Fruit fly (Drosophila melanogaster) whole organism, embryonic: ENCODE results near the gene CG18081.

ENCODE experiments used
- Abd-B ChIP-seq: fragments of 200-800 bp; sonication (Bioruptor generic); optimal IDR thresholded peaks from 2 replicates; lab custom pipeline; 2018; ENCODE audit warnings: missing biosample characterization, mild to moderate bottlenecking, missing genetic modification characterization, moderate library complexity
- Adf1 ChIP-seq: fragments of 200-800 bp; sonication (Bioruptor generic); IDR thresholded peaks from 2 replicates; pipeline ENCODE4 v1.3.6; 2022; ENCODE audit warnings: missing biosample characterization, missing genetic modification characterization
- BEAF-32 ChIP-seq: fragments of 200-800 bp; sonication (Bioruptor generic); optimal IDR thresholded peaks from 3 replicates; lab custom pipeline; 2017; ENCODE audit warnings: missing biosample characterization, missing genetic modification characterization, mild to moderate bottlenecking, moderate library complexity, missing genetic modification reagents
- Blimp-1 ChIP-seq: fragments of 200-800 bp; sonication (Bioruptor generic); optimal IDR thresholded peaks from 3 replicates; lab custom pipeline; 2018; ENCODE audit warnings: missing biosample characterization, missing genetic modification characterization, mild to moderate bottlenecking, moderate library complexity, missing genetic modification reagents
- CG10209 ChIP-seq: fragments of 200-800 bp; sonication (Bioruptor generic); optimal IDR thresholded peaks from 3 replicates; lab custom pipeline; 2017; ENCODE audit warnings: missing biosample characterization, mild to moderate bottlenecking, missing genetic modification characterization, missing genetic modification reagents
- CG10267 ChIP-seq: fragments of 200-800 bp; sonication (Bioruptor generic); optimal IDR thresholded peaks from 2 replicates; lab custom pipeline; 2018; ENCODE audit warnings: missing biosample characterization, mild to moderate bottlenecking, missing genetic modification characterization, moderate library complexity
- CG10462 ChIP-seq: fragments of 200-800 bp; sonication (Bioruptor generic); optimal IDR thresholded peaks from 2 replicates; lab custom pipeline; 2016; ENCODE audit warnings: missing biosample characterization, missing genetic modification characterization
- CG12391 ChIP-seq: fragments of 200-800 bp; sonication (Bioruptor generic); optimal IDR thresholded peaks from 3 replicates; lab custom pipeline; 2018; ENCODE audit warnings: missing biosample characterization, mild to moderate bottlenecking, missing genetic modification characterization, moderate library complexity
- CG12659 ChIP-seq: fragments of 200-800 bp; sonication (Bioruptor generic); optimal IDR thresholded peaks from 3 replicates; lab custom pipeline; 2017; ENCODE audit warnings: mild to moderate bottlenecking, missing biosample characterization, missing genetic modification reagents, missing genetic modification characterization
- CG15514 ChIP-seq: fragments of 200-800 bp; sonication (Bioruptor generic); optimal IDR thresholded peaks from 3 replicates; lab custom pipeline; 2017; ENCODE audit warnings: missing biosample characterization, missing genetic modification characterization, mild to moderate bottlenecking, moderate library complexity, missing genetic modification reagents
- CG1603 ChIP-seq: fragments of 200-800 bp; sonication (Bioruptor generic); optimal IDR thresholded peaks from 2 replicates; lab custom pipeline; 2019; ENCODE audit warnings: missing biosample characterization, mild to moderate bottlenecking, missing genetic modification characterization, moderate library complexity
- CG17361 ChIP-seq: fragments of 200-800 bp; sonication (Bioruptor generic); IDR thresholded peaks from 3 replicates; pipeline ENCODE4 v1.3.6; 2022; ENCODE audit warnings: missing biosample characterization, missing genetic modification characterization
- CG17802 ChIP-seq: fragments of 200-800 bp; sonication (Bioruptor generic); optimal IDR thresholded peaks from 2 replicates; lab custom pipeline; 2018; ENCODE audit warnings: missing biosample characterization, mild to moderate bottlenecking, missing genetic modification characterization, moderate library complexity
- CG17829 ChIP-seq: fragments of 200-800 bp; optimal IDR thresholded peaks from 2 replicates; lab custom pipeline; 2019; ENCODE audit warnings: missing biosample characterization, mild to moderate bottlenecking, missing genetic modification characterization, moderate library complexity
- CG18262 ChIP-seq: fragments of 200-800 bp; optimal IDR thresholded peaks from 3 replicates; lab custom pipeline; 2019; ENCODE audit warnings: missing biosample characterization, mild to moderate bottlenecking, missing genetic modification characterization, moderate library complexity
- CG2116 ChIP-seq: fragments of 200-800 bp; sonication (Bioruptor generic); optimal IDR thresholded peaks from 3 replicates; lab custom pipeline; 2018; ENCODE audit warnings: missing biosample characterization, mild to moderate bottlenecking, missing genetic modification characterization
- CG30020 ChIP-seq: fragments of 200-800 bp; optimal IDR thresholded peaks from 2 replicates; lab custom pipeline; 2019; ENCODE audit warnings: missing biosample characterization, mild to moderate bottlenecking, missing genetic modification characterization, moderate library complexity
- CG3995 ChIP-seq: fragments of 200-800 bp; sonication (Bioruptor generic); optimal IDR thresholded peaks from 3 replicates; lab custom pipeline; 2016; ENCODE audit warnings: missing biosample characterization, missing genetic modification characterization
- CG6254 ChIP-seq: fragments of 200-800 bp; sonication (Bioruptor generic); optimal IDR thresholded peaks from 3 replicates; lab custom pipeline; 2017; ENCODE audit warnings: mild to moderate bottlenecking, missing biosample characterization, missing genetic modification reagents, missing genetic modification characterization
- CG8290 ChIP-seq, 3 experiments: fragments of 200-800 bp; sonication (Bioruptor generic); optimal IDR thresholded peaks; 2 replicates each; lab custom pipeline; 2016 to 2019; ENCODE audit warnings: missing biosample characterization in 3 of 3, missing genetic modification characterization in 3 of 3, mild to moderate bottlenecking in 2 of 3, moderate library complexity in 1 of 3
- CG8478 ChIP-seq: fragments of >200 bp; optimal IDR thresholded peaks from 2 replicates; lab custom pipeline; 2018
- CG9437 ChIP-seq: fragments of 200-800 bp; sonication (Bioruptor generic); optimal IDR thresholded peaks from 2 replicates; lab custom pipeline; 2018; ENCODE audit warnings: missing biosample characterization, mild to moderate bottlenecking, missing genetic modification characterization
- CHES-1-like ChIP-seq: fragments of 200-800 bp; sonication (Bioruptor generic); optimal IDR thresholded peaks from 2 replicates; lab custom pipeline; 2016; ENCODE audit warnings: missing biosample characterization, missing genetic modification characterization
- CoRest ChIP-seq: fragments of 200-800 bp; sonication (Bioruptor generic); optimal IDR thresholded peaks from 3 replicates; lab custom pipeline; 2018; ENCODE audit warnings: missing biosample characterization, mild to moderate bottlenecking, missing genetic modification characterization, moderate library complexity
- D19A ChIP-seq: fragments of 200-800 bp; optimal IDR thresholded peaks from 3 replicates; lab custom pipeline; 2019; ENCODE audit warnings: missing biosample characterization, mild to moderate bottlenecking, missing genetic modification characterization, moderate library complexity
- Ets97D ChIP-seq: fragments of 200-800 bp; sonication (Bioruptor generic); optimal IDR thresholded peaks from 3 replicates; lab custom pipeline; 2016; ENCODE audit warnings: missing biosample characterization, missing genetic modification characterization
- Fer3 ChIP-seq: fragments of 200-800 bp; sonication (Bioruptor generic); optimal IDR thresholded peaks from 2 replicates; lab custom pipeline; 2018; ENCODE audit warnings: missing biosample characterization, mild to moderate bottlenecking, missing genetic modification characterization, moderate library complexity
- HmgZ ChIP-seq: fragments of 200-800 bp; sonication (Bioruptor generic); optimal IDR thresholded peaks from 2 replicates; lab custom pipeline; 2018; ENCODE audit warnings: missing biosample characterization, mild to moderate bottlenecking, missing genetic modification characterization
- Lhr ChIP-seq: fragments of 200-800 bp; sonication (Bioruptor generic); optimal IDR thresholded peaks from 3 replicates; lab custom pipeline; 2017; ENCODE audit warnings: mild to moderate bottlenecking, missing biosample characterization, missing genetic modification reagents, missing genetic modification characterization
- MBD-R2 ChIP-seq: fragments of 200-800 bp; sonication (Bioruptor generic); IDR thresholded peaks from 2 replicates; pipeline ENCODE4 v1.3.6; 2022; ENCODE audit warnings: missing biosample characterization, missing genetic modification characterization
- MESR4 ChIP-seq: fragments of 200-800 bp; sonication (Bioruptor generic); optimal IDR thresholded peaks from 2 replicates; lab custom pipeline; 2018; ENCODE audit warnings: missing biosample characterization, mild to moderate bottlenecking, missing genetic modification characterization, moderate library complexity
- Med ChIP-seq: fragments of 200-800 bp; sonication (Bioruptor generic); peaks from one replicate; lab custom pipeline; 2016; ENCODE audit warnings: missing biosample characterization, missing genetic modification characterization, mild to moderate bottlenecking, inconsistent platforms, moderate library complexity
- Meics ChIP-seq: fragments of 200-800 bp; sonication (Bioruptor generic); optimal IDR thresholded peaks from 2 replicates; lab custom pipeline; 2017; ENCODE audit warnings: missing biosample characterization, mild to moderate bottlenecking, missing genetic modification characterization
- Pdp1 ChIP-seq, 2 experiments: fragments of 200-800 bp; sonication (Bioruptor generic); optimal IDR thresholded peaks; 3 replicates each; lab custom pipeline; 2016; ENCODE audit warnings: missing biosample characterization in 2 of 2, missing genetic modification characterization in 2 of 2, mild to moderate bottlenecking in 1 of 2, moderate library complexity in 1 of 2
- Rx ChIP-seq: fragments of 200-800 bp; sonication (Bioruptor generic); IDR thresholded peaks from 2 replicates; pipeline ENCODE4 v1.3.6; 2022; ENCODE audit warnings: missing biosample characterization, missing genetic modification characterization
- Sry-δ ChIP-seq: fragments of 200-800 bp; sonication (Bioruptor generic); optimal IDR thresholded peaks from 2 replicates; lab custom pipeline; 2016; ENCODE audit warnings: missing biosample characterization, missing genetic modification characterization
- YL-1 ChIP-seq: fragments of 200-800 bp; sonication (Bioruptor generic); optimal IDR thresholded peaks from 3 replicates; lab custom pipeline; 2017; ENCODE audit warnings: missing biosample characterization, mild to moderate bottlenecking, missing genetic modification characterization
- ara ChIP-seq: fragments of 200-800 bp; sonication (Bioruptor generic); IDR thresholded peaks from 2 replicates; pipeline ENCODE4 v1.3.6; 2022; ENCODE audit warnings: missing biosample characterization, missing genetic modification characterization
- cad ChIP-seq: fragments of >200 bp; optimal IDR thresholded peaks from 2 replicates; lab custom pipeline; 2017; ENCODE audit warnings: missing biosample characterization, missing genetic modification characterization
- crp ChIP-seq, 2 experiments: fragments of 200-800 bp; sonication (Bioruptor generic); optimal IDR thresholded peaks; 2 replicates in 1 of 2; 3 replicates in 1 of 2; lab custom pipeline; 2017; ENCODE audit warnings: missing biosample characterization in 2 of 2, missing genetic modification characterization in 2 of 2, mild to moderate bottlenecking in 1 of 2, moderate library complexity in 1 of 2
- eve ChIP-seq, 2 experiments: fragments of >200 bp; optimal IDR thresholded peaks; 2 replicates each; lab custom pipeline; 2017; ENCODE audit warnings: missing biosample characterization in 2 of 2, missing genetic modification characterization in 2 of 2
- gcm ChIP-seq: fragments of 200-800 bp; sonication (Bioruptor generic); optimal IDR thresholded peaks from 2 replicates; lab custom pipeline; 2019; ENCODE audit warnings: missing biosample characterization, mild to moderate bottlenecking, missing genetic modification characterization, moderate library complexity
- gfzf ChIP-seq: fragments of 200-800 bp; sonication (Bioruptor generic); optimal IDR thresholded peaks from 2 replicates; lab custom pipeline; 2016; ENCODE audit warnings: missing biosample characterization, mild to moderate bottlenecking, missing genetic modification characterization, moderate library complexity
- pita ChIP-seq: fragments of 200-800 bp; sonication (Bioruptor generic); optimal IDR thresholded peaks from 2 replicates; lab custom pipeline; 2017; ENCODE audit warnings: missing biosample characterization, mild to moderate bottlenecking, missing genetic modification characterization
- row ChIP-seq: fragments of 200-800 bp; sonication (Bioruptor generic); IDR thresholded peaks from 3 replicates; pipeline ENCODE4 v1.3.6; 2022; ENCODE audit warnings: missing biosample characterization, missing genetic modification characterization
- sens ChIP-seq: fragments of 200-800 bp; sonication (Bioruptor generic); peaks from one replicate; lab custom pipeline; 2016; ENCODE audit warnings: missing biosample characterization, missing genetic modification characterization
- stwl ChIP-seq: fragments of 200-800 bp; sonication (Bioruptor generic); optimal IDR thresholded peaks from 3 replicates; lab custom pipeline; 2018; ENCODE audit warnings: missing biosample characterization, mild to moderate bottlenecking, missing genetic modification characterization, moderate library complexity
- trem ChIP-seq: fragments of 200-800 bp; optimal IDR thresholded peaks from 3 replicates; lab custom pipeline; 2019; ENCODE audit warnings: missing biosample characterization, mild to moderate bottlenecking, missing genetic modification characterization, moderate library complexity

The CG18081 gene

dm6 chr3L:15834877-15835555 is at the start of gene CG18081:
CG18081 (minus strand) TSS chr3L:15835388.
- TF ChIP-seq CG8290 (GFP tag; optimal IDR thresholded peaks at IDR 0.05; lab: Kevin White, UChicago) (no peak), CG8290 (tag; optimal IDR thresholded peaks at IDR 0.05; lab: Kevin White, UChicago) (peak in 1 of 2 experiments; percentile 62), Sry-δ (GFP tag; lab: Kevin White, UChicago) (peak; percentile 20), Lhr (GFP tag; lab: Kevin White, UChicago) (peak; percentile 57), CG18262 (no peak), CG3995 (GFP tag; lab: Kevin White, UChicago) (peak; percentile 0), trem (peak; percentile 52), Rx (no peak), CG15514 (GFP tag; lab: Kevin White, UChicago) (peak; percentile 49), Meics (GFP tag; lab: Kevin White, UChicago) (no peak), CG2116 (GFP tag; lab: Kevin White, UChicago) (peak; percentile 27), crp (GFP tag; optimal IDR thresholded peaks at IDR 0.05; lab: Kevin White, UChicago) (peak in 1 of 2 experiments; percentile 27), CG10267 (tag; lab: Kevin White, UChicago) (peak; percentile 25), sens (GFP tag; lab: Kevin White, UChicago) (peak; percentile 32), gcm (GFP tag; lab: Kevin White, UChicago) (no peak), CG30020 (tag; lab: Kevin White, UChicago) (peak; percentile 34), row (GFP tag; lab: Robert Waterston, UW) (peak; percentile 50; the same call in 2 of the 3 replicates), CG6254 (GFP tag; lab: Kevin White, UChicago) (no peak), ara (GFP tag; lab: Robert Waterston, UW) (no peak), YL-1 (GFP tag; lab: Kevin White, UChicago) (peak; percentile 13), Med (GFP tag; lab: Kevin White, UChicago) (peak; percentile 68), CG1603 (tag; lab: Kevin White, UChicago) (peak; percentile 62), CoRest (tag; lab: Kevin White, UChicago) (peak; percentile 43), CG9437 (GFP tag; lab: Kevin White, UChicago) (peak; percentile 84), pita (GFP tag; lab: Kevin White, UChicago) (peak; percentile 69), CHES-1-like (GFP tag; lab: Kevin White, UChicago) (peak; percentile 14), eve (GFP tag; optimal IDR thresholded peaks at IDR 0.05; lab: Kevin White, UChicago) (peak in 1 of 2 experiments; percentile 47), BEAF-32 (peak; percentile 36), MBD-R2 (peak; percentile 42), Ets97D (peak; percentile 24), Adf1 (GFP tag; lab: Robert Waterston, UW) (peak; percentile 9; the same call in 1 of the 2 replicates), CG12659 (GFP tag; lab: Kevin White, UChicago) (peak; percentile 42), MESR4 (GFP tag; lab: Kevin White, UChicago) (peak; percentile 82), Blimp-1 (peak; percentile 66), Pdp1 (GFP tag; optimal IDR thresholded peaks at IDR 0.05; lab: Kevin White, UChicago) (peak in 1 of 2 experiments; percentile 73), gfzf (GFP tag; lab: Kevin White, UChicago) (peak; percentile 88), CG17361 (GFP tag; lab: Robert Waterston, UW) (0 out of 3 replicates have a peak, but pooled peaks have one; percentile 16), HmgZ (tag; lab: Kevin White, UChicago) (peak; percentile 60), CG17829 (tag; lab: Kevin White, UChicago) (peak; percentile 20), CG17802 (tag; lab: Kevin White, UChicago) (no peak), Abd-B (GFP tag; lab: Kevin White, UChicago) (peak; percentile 76), CG12391 (peak; percentile 2), CG8478 (lab: Kevin White, UChicago) (no peak), CG10209 (no peak), cad (GFP tag; lab: Kevin White, UChicago) (no peak), stwl (tag; lab: Kevin White, UChicago) (peak; percentile 89), D19A (tag; lab: Kevin White, UChicago) (peak; percentile 11), Fer3 (tag; lab: Kevin White, UChicago) (no peak), CG10462 (GFP tag; lab: Kevin White, UChicago) (peak; percentile 20)
